Fruit fly (Drosophila melanogaster): Measurements from ENCODE around the gene Daxx.

The Daxx gene

dm6 chr2L:6508666-6509065, 27.9 kb downstream of the Daxx start (continued):
- TF ChIP-seq CG9139 (GFP tag; optimal IDR thresholded peaks at IDR 0.05) (peak; percentile 11), CG3032 (tag; optimal IDR thresholded peaks at IDR 0.05) (peak; percentile 46), dac (GFP tag; optimal IDR thresholded peaks at IDR 0.05) (no peak), CG1621 (tag; optimal IDR thresholded peaks at IDR 0.05) (peak; percentile 4), Gug (GFP tag; IDR thresholded peaks at IDR 0.05) (0 out of 2 replicates have a peak, but pooled peaks have one; percentile 27), CG32006 (GFP tag; optimal IDR thresholded peaks at IDR 0.05) (peak; percentile 75), Hr38 (GFP tag; optimal IDR thresholded peaks at IDR 0.05) (no peak), Ets21C (GFP tag; optimal IDR thresholded peaks at IDR 0.05) (no peak), CG16779 (tag; optimal IDR thresholded peaks at IDR 0.05) (no peak), CG11902 (GFP tag; optimal IDR thresholded peaks at IDR 0.05) (peak; percentile 53), esn (GFP tag; optimal IDR thresholded peaks at IDR 0.05) (peak; percentile 56), CG4318 (GFP tag; optimal IDR thresholded peaks at IDR 0.05) (peak; percentile 41), CG8632 (GFP tag; optimal IDR thresholded peaks at IDR 0.05) (peak; percentile 74), Ets96B (tag; optimal IDR thresholded peaks at IDR 0.05) (peak; percentile 39), salr (GFP tag; optimal IDR thresholded peaks at IDR 0.05) (peak in 1 of 2 experiments; percentile 12), vri (GFP tag; optimal IDR thresholded peaks at IDR 0.05) (no peak), pdm3 (GFP tag; optimal IDR thresholded peaks at IDR 0.05) (peak; percentile 54), CG7368 (GFP tag; optimal IDR thresholded peaks at IDR 0.05) (peak; percentile 41), CG8319 (GFP tag; optimal IDR thresholded peaks at IDR 0.05) (peak; percentile 41), CG31627 (GFP tag; optimal IDR thresholded peaks at IDR 0.05) (peak; percentile 43), CG11294 (GFP tag; IDR thresholded peaks at IDR 0.05) (peak; percentile 25; the same call in 1 of the 2 replicates), lz (GFP tag; optimal IDR thresholded peaks at IDR 0.05) (peak; percentile 16), fd59A (GFP tag; optimal IDR thresholded peaks at IDR 0.05) (no peak), Blimp-1 (GFP tag; optimal IDR thresholded peaks at IDR 0.05) (no peak), Hr39 (GFP tag; optimal IDR thresholded peaks at IDR 0.05) (no peak), fd85E (GFP tag; optimal IDR thresholded peaks at IDR 0.05) (no peak), ss (GFP tag; optimal IDR thresholded peaks at IDR 0.05) (peak in 1 of 2 experiments; percentile 50), CG6276 (GFP tag; optimal IDR thresholded peaks at IDR 0.05) (peak; percentile 43), CG3919 (GFP tag; optimal IDR thresholded peaks at IDR 0.05) (peak; percentile 69), CG11762 (GFP tag; optimal IDR thresholded peaks at IDR 0.05; ENCODE audit: insufficient read depth) (peak; percentile 43), Sox102F (GFP tag; optimal IDR thresholded peaks at IDR 0.05) (peak; percentile 37), Lpt (GFP tag; optimal IDR thresholded peaks at IDR 0.05) (peak; percentile 57), achi (GFP tag; optimal IDR thresholded peaks at IDR 0.05) (peak; percentile 66)

dm6 chr2L:6513948-6514347, 33.2 kb downstream of the Daxx start:
- TF ChIP-seq CG9139 (GFP tag; optimal IDR thresholded peaks at IDR 0.05) = no peak
- TF ChIP-seq Hr4 (GFP tag; optimal IDR thresholded peaks at IDR 0.05) = no peak
- TF ChIP-seq CG6163 (GFP tag; IDR thresholded peaks at IDR 0.05) = 0 out of 3 replicates have a peak, but pooled peaks have one; percentile 43
- TF ChIP-seq dac (GFP tag; optimal IDR thresholded peaks at IDR 0.05) = no peak
- TF ChIP-seq CG34406 (GFP tag; optimal IDR thresholded peaks at IDR 0.05) = no peak
- TF ChIP-seq CG7368 (GFP tag; optimal IDR thresholded peaks at IDR 0.05) = no peak
- TF ChIP-seq Eip93F (GFP tag; optimal IDR thresholded peaks at IDR 0.05) = no peak
- TF ChIP-seq CG8119 (GFP tag; IDR thresholded peaks at IDR 0.05) = 0 out of 3 replicates have a peak, but pooled peaks have one; percentile 13
- no peak for TF ChIP-seq Ets21C (GFP tag; optimal IDR thresholded peaks at IDR 0.05)
- TF ChIP-seq CG8319 (GFP tag; optimal IDR thresholded peaks at IDR 0.05) = no peak
- no peak for TF ChIP-seq topi (GFP tag; optimal IDR thresholded peaks at IDR 0.05)
- TF ChIP-seq fd85E (GFP tag; optimal IDR thresholded peaks at IDR 0.05) = no peak
- no peak for TF ChIP-seq CG16779 (tag; optimal IDR thresholded peaks at IDR 0.05)

dm6 chr2L:6526996-6527395, 46.3 kb downstream of the Daxx start:
- TF ChIP-seq Sox102F (GFP tag; optimal IDR thresholded peaks at IDR 0.05) (no peak), esn (GFP tag; optimal IDR thresholded peaks at IDR 0.05) (no peak), CG8319 (GFP tag; optimal IDR thresholded peaks at IDR 0.05) (no peak), CG4318 (GFP tag; optimal IDR thresholded peaks at IDR 0.05) (no peak), CG8632 (GFP tag; optimal IDR thresholded peaks at IDR 0.05) (no peak), dsx (GFP tag; optimal IDR thresholded peaks at IDR 0.05; ENCODE audit: poor library complexity, severe bottlenecking) (peak; percentile 43), eg (GFP tag; IDR thresholded peaks at IDR 0.05) (no peak), fkh (GFP tag; optimal IDR thresholded peaks at IDR 0.05) (no peak), fd59A (GFP tag; optimal IDR thresholded peaks at IDR 0.05) (no peak), Smox (GFP tag; optimal IDR thresholded peaks at IDR 0.05) (no peak), topi (GFP tag; optimal IDR thresholded peaks at IDR 0.05) (no peak), net (GFP tag; optimal IDR thresholded peaks at IDR 0.05) (no peak), Lpt (GFP tag; optimal IDR thresholded peaks at IDR 0.05) (no peak), CG11902 (GFP tag; optimal IDR thresholded peaks at IDR 0.05) (no peak), Sox15 (GFP tag; optimal IDR thresholded peaks at IDR 0.05) (no peak), cyc (GFP tag; optimal IDR thresholded peaks at IDR 0.05) (peak; percentile 23), CG11762 (GFP tag; optimal IDR thresholded peaks at IDR 0.05; ENCODE audit: insufficient read depth) (no peak), Hr39 (GFP tag; optimal IDR thresholded peaks at IDR 0.05) (peak; percentile 1), CG9139 (GFP tag; optimal IDR thresholded peaks at IDR 0.05) (no peak), Ets21C (GFP tag; optimal IDR thresholded peaks at IDR 0.05) (no peak), OdsH (GFP tag; optimal IDR thresholded peaks at IDR 0.05) (no peak)
